Fruit fly (Drosophila melanogaster): Measurements from ENCODE around the gene CG13060.

DNA sequence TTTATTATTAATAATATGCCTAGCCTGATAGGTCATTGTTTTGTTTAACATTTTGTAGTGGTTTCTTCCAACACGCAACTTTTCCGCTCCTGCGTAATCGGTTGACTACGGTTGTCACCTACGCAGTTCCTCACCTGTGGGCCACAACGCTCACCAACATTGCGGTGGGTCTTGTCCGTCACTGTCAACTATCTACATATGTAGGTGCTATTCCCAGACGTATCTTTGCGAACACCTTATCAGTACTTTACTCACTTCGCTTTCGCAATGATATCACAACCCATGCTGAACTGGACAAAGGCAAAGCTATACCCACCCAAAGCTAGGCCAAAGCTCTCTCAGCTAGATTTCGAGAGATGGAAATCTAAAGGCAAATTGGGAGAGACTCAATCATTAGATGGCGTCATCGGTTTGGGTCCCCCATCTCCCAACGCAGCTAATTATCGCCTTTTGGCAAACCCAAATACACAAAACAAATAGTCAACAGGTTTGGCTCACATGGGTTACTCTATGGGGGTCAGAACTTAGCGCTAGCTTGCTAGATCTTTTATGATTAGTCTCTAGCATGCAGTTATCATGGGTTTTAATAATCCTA is 36.6 kb downstream of the CG13060 start:
- TF ChIP-seq HLH106 (tag; optimal IDR thresholded peaks at IDR 0.05): no peak
- peak; percentile 84 for TF ChIP-seq Vsx2 (GFP tag; optimal IDR thresholded peaks at IDR 0.05; ENCODE audit: partially characterized antibody)
- TF ChIP-seq ey (GFP tag; optimal IDR thresholded peaks at IDR 0.05): no peak
- TF ChIP-seq tai (GFP tag; optimal IDR thresholded peaks at IDR 0.05): no peak
- no peak for TF ChIP-seq usp (GFP tag; optimal IDR thresholded peaks at IDR 0.05)
- TF ChIP-seq pan (optimal IDR thresholded peaks at IDR 0.05): no peak
- peak; percentile 27 for TF ChIP-seq Dif (GFP tag; optimal IDR thresholded peaks at IDR 0.05; ENCODE audit: partially characterized antibody)
- TF ChIP-seq Abd-B (GFP tag; optimal IDR thresholded peaks at IDR 0.05): no peak
- TF ChIP-seq CG32264 (GFP tag; optimal IDR thresholded peaks at IDR 0.05): no peak
- no peak for TF ChIP-seq sv (GFP tag; optimal IDR thresholded peaks at IDR 0.05)
- no peak for TF ChIP-seq Hnf4 (GFP tag; optimal IDR thresholded peaks at IDR 0.05)

Measured in whole organism, wandering third instar larva.